Worm (Caenorhabditis elegans) whole organism, young adult: ENCODE results near the gene swt-1.

Experiments used
- C06A6.2 ChIP-seq: fragments of 200-800 bp; sonication (Bioruptor generic); conservative IDR thresholded peaks from 2 replicates; pipeline ENCODE4 v1.3.6; 2022; ENCODE audit warnings: missing genetic modification characterization, missing compliant biosample characterization
- F10E7.11 ChIP-seq: sonication (generic microtip); optimal IDR thresholded peaks from 2 replicates; lab custom pipeline; 2017; ENCODE audit warnings: mild to moderate bottlenecking, missing genetic modification characterization, moderate library complexity, missing compliant biosample characterization
- F23B12.7 ChIP-seq: sonication (generic microtip); optimal IDR thresholded peaks from 2 replicates; lab custom pipeline; 2017; ENCODE audit warnings: missing genetic modification characterization, mild to moderate bottlenecking, missing compliant biosample characterization, antibody characterized with exemption, moderate library complexity; ENCODE audit not compliant: insufficient read depth
- F33H1.4 ChIP-seq: fragments of 200-800 bp; sonication (Bioruptor generic); IDR thresholded peaks from 2 replicates; pipeline ENCODE4 v1.3.6; 2022; ENCODE audit warnings: missing genetic modification reagents, missing genetic modification characterization, missing compliant biosample characterization
- F37B4.10 ChIP-seq: fragments of 200-800 bp; sonication (Bioruptor generic); IDR thresholded peaks from 2 replicates; pipeline ENCODE4 v1.3.6; 2022; ENCODE audit warnings: missing genetic modification characterization, missing compliant biosample characterization
- F49E8.2 ChIP-seq: sonication (generic microtip); optimal IDR thresholded peaks from 3 replicates; lab custom pipeline; 2017; ENCODE audit warnings: missing genetic modification characterization, mild to moderate bottlenecking, missing compliant biosample characterization, antibody characterized with exemption, moderate library complexity; ENCODE audit not compliant: insufficient read depth
- F52B5.7 ChIP-seq: sonication (generic microtip); optimal IDR thresholded peaks from 2 replicates; lab custom pipeline; 2016; ENCODE audit warnings: mild to moderate bottlenecking, missing genetic modification characterization, missing compliant biosample characterization
- T07F8.4 ChIP-seq: sonication (generic microtip); optimal IDR thresholded peaks from 2 replicates; lab custom pipeline; 2016; ENCODE audit warnings: mild to moderate bottlenecking, missing genetic modification characterization, moderate library complexity, missing compliant biosample characterization
- T26A5.8 ChIP-seq: sonication (generic microtip); optimal IDR thresholded peaks from 2 replicates; lab custom pipeline; 2016; ENCODE audit warnings: missing genetic modification characterization, missing compliant biosample characterization
- Y53G8AR.9 ChIP-seq: fragments of 200-800 bp; sonication (Bioruptor generic); conservative IDR thresholded peaks from 2 replicates; pipeline ENCODE4 v1.3.6; 2022; ENCODE audit warnings: missing genetic modification reagents, missing genetic modification characterization, missing compliant biosample characterization
- Y79H2A.3 ChIP-seq: fragments of 200-800 bp; sonication (Bioruptor generic); conservative IDR thresholded peaks from 2 replicates; pipeline ENCODE4 v1.3.6; 2022; ENCODE audit warnings: missing genetic modification reagents, missing genetic modification characterization, missing compliant biosample characterization
- ZK185.1 ChIP-seq: sonication (generic microtip); optimal IDR thresholded peaks from 2 replicates; lab custom pipeline; 2016; ENCODE audit warnings: mild to moderate bottlenecking, missing genetic modification characterization, missing compliant biosample characterization; ENCODE audit not compliant: poor library complexity, severe bottlenecking
- aptf-2 ChIP-seq: fragments of 200-800 bp; sonication (Bioruptor generic); conservative IDR thresholded peaks from 2 replicates; pipeline ENCODE4 v1.3.6; 2022; ENCODE audit warnings: missing genetic modification reagents, missing genetic modification characterization, missing compliant biosample characterization
- atf-7 ChIP-seq: sonication (generic microtip); optimal IDR thresholded peaks from 2 replicates; lab custom pipeline; 2017; ENCODE audit warnings: mild to moderate bottlenecking, missing genetic modification characterization, missing compliant biosample characterization
- attf-3 ChIP-seq: fragments of 200-800 bp; sonication (Bioruptor generic); conservative IDR thresholded peaks from 2 replicates; pipeline ENCODE4 v1.3.6; 2022; ENCODE audit warnings: missing genetic modification reagents, missing genetic modification characterization, missing compliant biosample characterization
- attf-6 ChIP-seq: fragments of 200-800 bp; sonication (Bioruptor generic); IDR thresholded peaks from 2 replicates; pipeline ENCODE4 v1.3.6; 2022; ENCODE audit warnings: missing genetic modification reagents, missing genetic modification characterization, missing compliant biosample characterization
- bed-1 ChIP-seq: fragments of 200-800 bp; sonication (Bioruptor generic); IDR thresholded peaks from 2 replicates; pipeline ENCODE4 v1.3.6; 2022; ENCODE audit warnings: missing genetic modification reagents, missing genetic modification characterization, missing compliant biosample characterization
- bed-2 ChIP-seq: fragments of 200-800 bp; sonication (Bioruptor generic); IDR thresholded peaks from 2 replicates; pipeline ENCODE4 v1.3.6; 2022; ENCODE audit warnings: missing genetic modification reagents, missing genetic modification characterization, missing compliant biosample characterization
- cebp-1 ChIP-seq, 2 experiments: fragments of 200-800 bp in 1 of 2; sonication (Bioruptor generic) in 1 of 2; sonication (generic microtip) in 1 of 2; IDR thresholded peaks in 1 of 2; optimal IDR thresholded peaks in 1 of 2; 2 replicates each; pipeline versions ENCODE4 v1.3.6 to Lab custom; 2017 to 2022; ENCODE audit warnings: missing compliant biosample characterization in 2 of 2, missing genetic modification characterization in 2 of 2, mild to moderate bottlenecking in 1 of 2, missing genetic modification reagents in 1 of 2, moderate library complexity in 1 of 2
- ceh-100 ChIP-seq: fragments of 200-800 bp; sonication (Bioruptor generic); IDR thresholded peaks from 2 replicates; pipeline ENCODE4 v1.3.6; 2022; ENCODE audit warnings: missing genetic modification reagents, missing genetic modification characterization, missing compliant biosample characterization
- chd-7 ChIP-seq: sonication (generic microtip); optimal IDR thresholded peaks from 2 replicates; lab custom pipeline; 2016; ENCODE audit warnings: mild to moderate bottlenecking, missing genetic modification characterization, moderate library complexity, missing compliant biosample characterization
- die-1 ChIP-seq: sonication (generic microtip); optimal IDR thresholded peaks from 2 replicates; lab custom pipeline; 2016; ENCODE audit warnings: missing genotype, mild to moderate bottlenecking, missing genetic modification characterization, missing compliant biosample characterization
- dox-1 ChIP-seq: fragments of 200-800 bp; sonication (Bioruptor generic); IDR thresholded peaks from 2 replicates; pipeline ENCODE4 v1.3.6; 2022; ENCODE audit warnings: missing genetic modification reagents, missing genetic modification characterization, missing compliant biosample characterization
- egl-44 ChIP-seq: fragments of 200-800 bp; sonication (Bioruptor generic); IDR thresholded peaks from 2 replicates; pipeline ENCODE4 v1.3.6; 2022; ENCODE audit warnings: missing genetic modification reagents, missing genetic modification characterization, missing compliant biosample characterization
- ekl-4 ChIP-seq: fragments of 200-800 bp; sonication (Bioruptor generic); IDR thresholded peaks from 2 replicates; pipeline ENCODE4 v1.3.6; 2022; ENCODE audit warnings: missing genetic modification reagents, missing genetic modification characterization, missing compliant biosample characterization
- ets-4 ChIP-seq: fragments of 200-800 bp; sonication (Bioruptor generic); optimal IDR thresholded peaks from 2 replicates; lab custom pipeline; 2018; ENCODE audit warnings: mild to moderate bottlenecking, missing genetic modification characterization, missing compliant biosample characterization
- hmg-20 ChIP-seq: fragments of 200-800 bp; sonication (Bioruptor generic); IDR thresholded peaks from 2 replicates; pipeline ENCODE4 v1.3.6; 2022; ENCODE audit warnings: missing genetic modification reagents, missing genetic modification characterization, missing compliant biosample characterization
- hsf-1 ChIP-seq: fragments of 200-800 bp; sonication (Bioruptor generic); IDR thresholded peaks from 2 replicates; pipeline ENCODE4 v1.3.6; 2022; ENCODE audit warnings: missing genetic modification reagents, missing genetic modification characterization, missing compliant biosample characterization
- lin-26 ChIP-seq: fragments of 200-800 bp; sonication (Bioruptor generic); IDR thresholded peaks from 2 replicates; pipeline ENCODE4 v1.3.6; 2022; ENCODE audit warnings: missing genetic modification reagents, missing genetic modification characterization, missing compliant biosample characterization
- lin-35 ChIP-seq, 3 experiments: fragments of 150-350 bp in 2 of 3; sonication (generic microtip) in 1 of 3; optimal IDR thresholded peaks; 2 replicates each; lab custom pipeline; 2014 to 2018; ENCODE audit warnings: missing biosample characterization in 3 of 3, missing genetic modification characterization in 3 of 3, missing genetic modification reagents in 3 of 3
- lsy-27 ChIP-seq: sonication (generic microtip); optimal IDR thresholded peaks from 2 replicates; lab custom pipeline; 2017; ENCODE audit warnings: missing genetic modification characterization, mild to moderate bottlenecking, missing compliant biosample characterization, antibody characterized with exemption, missing genotype, borderline replicate concordance; ENCODE audit not compliant: insufficient read depth
- madf-10 ChIP-seq: sonication (generic microtip); optimal IDR thresholded peaks from 2 replicates; lab custom pipeline; 2016; ENCODE audit warnings: mild to moderate bottlenecking, missing genetic modification characterization, missing compliant biosample characterization
- madf-6 ChIP-seq: fragments of 200-800 bp; sonication (Bioruptor generic); IDR thresholded peaks from 2 replicates; pipeline ENCODE4 v1.3.6; 2022; ENCODE audit warnings: missing genetic modification reagents, missing genetic modification characterization, missing compliant biosample characterization
- nhr-120 ChIP-seq: fragments of 200-800 bp; sonication (Bioruptor generic); IDR thresholded peaks from 2 replicates; pipeline ENCODE4 v1.3.6; 2022; ENCODE audit warnings: missing genetic modification characterization, missing compliant biosample characterization
- pbrm-1 ChIP-seq: fragments of 200-800 bp; sonication (Bioruptor generic); IDR thresholded peaks from 2 replicates; pipeline ENCODE4 v1.3.6; 2022; ENCODE audit warnings: missing genetic modification reagents, missing genetic modification characterization, missing compliant biosample characterization
- rcor-1 ChIP-seq: fragments of 200-800 bp; sonication (Bioruptor generic); IDR thresholded peaks from 2 replicates; pipeline ENCODE4 v1.3.6; 2022; ENCODE audit warnings: missing genetic modification reagents, missing genetic modification characterization, missing compliant biosample characterization
- rec-8 ChIP-seq, 2 experiments: sonication (generic microtip); optimal IDR thresholded peaks; 2 replicates each; lab custom pipeline; 2016; ENCODE audit warnings: mild to moderate bottlenecking in 2 of 2, missing genetic modification characterization in 2 of 2, missing genetic modification reagents in 2 of 2, missing genotype in 2 of 2, missing biosample characterization in 1 of 2, missing compliant biosample characterization in 1 of 2, moderate library complexity in 1 of 2
- sea-2 ChIP-seq: fragments of 200-800 bp; sonication (Bioruptor generic); IDR thresholded peaks from 2 replicates; pipeline ENCODE4 v1.3.6; 2022; ENCODE audit warnings: missing genetic modification characterization, missing compliant biosample characterization
- snpc-1.3 ChIP-seq: sonication (generic microtip); optimal IDR thresholded peaks from 2 replicates; lab custom pipeline; 2017; ENCODE audit warnings: missing genetic modification characterization, mild to moderate bottlenecking, missing compliant biosample characterization, antibody characterized with exemption, moderate library complexity, missing genotype, missing genetic modification reagents; ENCODE audit not compliant: insufficient read depth
- snpc-4 ChIP-seq, 5 experiments: fragments of 150-350 bp in 1 of 5; sonication (generic microtip) in 4 of 5; optimal IDR thresholded peaks; 2 replicates each; lab custom pipeline; 2014 to 2018; ENCODE audit warnings: missing genetic modification characterization in 5 of 5, missing biosample characterization in 3 of 5, antibody characterized with exemption in 2 of 5, mild to moderate bottlenecking in 2 of 5, missing compliant biosample characterization in 2 of 5, missing genotype in 2 of 5, moderate library complexity in 2 of 5, missing genetic modification reagents in 1 of 5
- tlf-1 ChIP-seq: fragments of 200-800 bp; sonication (Bioruptor generic); optimal IDR thresholded peaks from 2 replicates; lab custom pipeline; 2018; ENCODE audit warnings: mild to moderate bottlenecking, missing genetic modification characterization, missing compliant biosample characterization
- ztf-28 ChIP-seq: fragments of 200-800 bp; sonication (Bioruptor generic); IDR thresholded peaks from 2 replicates; pipeline ENCODE4 v1.3.6; 2022; ENCODE audit warnings: missing genetic modification reagents, missing genetic modification characterization, missing compliant biosample characterization

Gene swt-1

ce11 chrIV:322497-322896 is 15.2 kb downstream of the swt-1 start, which contains the start of gene grl-26 (continued):
- TF ChIP-seq C06A6.2 (GFP tag; lab: Robert Waterston, UW) (0 out of 2 replicates have a peak, but pooled peaks have one; percentile 40), atf-7 (peak; percentile 1), snpc-4 (GFP tag; optimal IDR thresholded peaks at IDR 0.05; lab: Kevin White, UChicago) (peak; percentile 76), snpc-4 (tag; optimal IDR thresholded peaks at IDR 0.05; lab: Kevin White, UChicago) (peak in 2 of 4 experiments; percentile 48 to 65), T07F8.4 (tag; lab: Kevin White, UChicago) (peak; percentile 64), rec-8 (tag; optimal IDR thresholded peaks at IDR 0.05; lab: Kevin White, UChicago) (peak; percentile 67 to 75), hmg-20 (GFP tag; lab: Robert Waterston, UW) (0 out of 2 replicates have a peak, but pooled peaks have one; percentile 14), ceh-100 (GFP tag; lab: Robert Waterston, UW) (peak; percentile 41; the same call in 1 of the 2 replicates), attf-3 (GFP tag; lab: Robert Waterston, UW) (0 out of 2 replicates have a peak, but pooled peaks have one; percentile 22), F52B5.7 (tag; lab: Kevin White, UChicago) (peak; percentile 33), lin-26 (GFP tag; lab: Robert Waterston, UW) (peak; percentile 90), ekl-4 (GFP tag; lab: Robert Waterston, UW) (peak; percentile 65; the same call in 1 of the 2 replicates), egl-44 (GFP tag; lab: Robert Waterston, UW) (0 out of 2 replicates have a peak, but pooled peaks have one; percentile 62), hsf-1 (no peak), attf-6 (GFP tag; lab: Robert Waterston, UW) (no peak), lin-35 (GFP tag; optimal IDR thresholded peaks at IDR 0.05; lab: Kevin White, UChicago) (no peak), rcor-1 (GFP tag; lab: Robert Waterston, UW) (peak; percentile 71), tlf-1 (GFP tag; lab: Kevin White, UChicago) (peak; percentile 32), bed-1 (GFP tag; lab: Robert Waterston, UW) (no peak), bed-2 (GFP tag; lab: Robert Waterston, UW) (0 out of 2 replicates have a peak, but pooled peaks have one; percentile 31), Y79H2A.3 (GFP tag; lab: Robert Waterston, UW) (0 out of 2 replicates have a peak, but pooled peaks have one; percentile 22), F37B4.10 (0 out of 2 replicates have a peak, but pooled peaks have one; percentile 86), ZK185.1 (tag; lab: Kevin White, UChicago) (peak; percentile 79), chd-7 (tag; lab: Kevin White, UChicago) (peak; percentile 48), F23B12.7 (tag; lab: Kevin White, UChicago) (peak; percentile 89), T26A5.8 (no peak), sea-2 (no peak), die-1 (tag; lab: Kevin White, UChicago) (peak; percentile 88), madf-10 (tag; lab: Kevin White, UChicago) (peak; percentile 71), dox-1 (GFP tag; lab: Robert Waterston, UW) (peak; percentile 82), pbrm-1 (GFP tag; lab: Robert Waterston, UW) (peak; percentile 75), lsy-27 (tag; lab: Kevin White, UChicago) (peak; percentile 83), madf-6 (GFP tag; lab: Robert Waterston, UW) (peak; percentile 33; the same call in 1 of the 2 replicates), cebp-1 (GFP tag; IDR thresholded peaks at IDR 0.05; lab: Robert Waterston, UW) (no peak; the same call in 1 of the 2 replicates), cebp-1 (tag; optimal IDR thresholded peaks at IDR 0.05; lab: Kevin White, UChicago) (no peak), nhr-120 (0 out of 2 replicates have a peak, but pooled peaks have one; percentile 15), F33H1.4 (no peak), snpc-1.3 (peak; percentile 52), F10E7.11 (no peak), Y53G8AR.9 (0 out of 2 replicates have a peak, but pooled peaks have one; percentile 29), F49E8.2 (tag; lab: Kevin White, UChicago) (peak; percentile 51), aptf-2 (GFP tag; lab: Robert Waterston, UW) (no peak), ztf-28 (no peak), ets-4 (GFP tag; lab: Kevin White, UChicago) (no peak)
